Worm (Caenorhabditis elegans): ENCODE results near the gene phf-34.

The phf-34 gene

DNA sequence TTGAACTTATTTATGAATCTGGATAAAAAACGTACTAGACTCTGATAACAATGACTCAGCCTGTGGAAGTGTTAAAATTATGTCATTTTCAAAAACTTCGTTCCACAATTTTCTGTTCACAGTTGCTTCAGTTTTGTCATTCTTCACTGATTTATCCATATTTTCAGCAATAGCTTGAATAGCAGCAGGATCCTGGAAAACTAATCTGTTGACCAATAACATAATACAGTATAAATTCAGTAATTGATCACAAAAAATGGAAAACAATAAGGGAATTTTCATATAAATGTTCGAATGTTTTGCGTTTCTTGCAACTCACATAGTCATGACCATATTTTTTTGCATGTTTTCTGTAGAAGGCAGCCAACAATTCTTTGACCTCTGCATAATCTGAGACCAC is 49.3 kb upstream of the phf-34 start:
- TF ChIP-seq F13H6.1 (tag; optimal IDR thresholded peaks at IDR 0.05) (no peak), eyg-1 (tag; optimal IDR thresholded peaks at IDR 0.05) (no peak), ceh-22 (tag; optimal IDR thresholded peaks at IDR 0.05) (no peak), madf-2 (tag; optimal IDR thresholded peaks at IDR 0.05) (no peak), C38D4.7 (GFP tag; optimal IDR thresholded peaks at IDR 0.05) (no peak), T23F11.4 (GFP tag; optimal IDR thresholded peaks at IDR 0.05) (no peak), pax-1 (tag; optimal IDR thresholded peaks at IDR 0.05) (no peak), dve-1 (tag; optimal IDR thresholded peaks at IDR 0.05) (no peak), nhr-232 (tag; optimal IDR thresholded peaks at IDR 0.05) (no peak), ceh-18 (tag; optimal IDR thresholded peaks at IDR 0.05) (no peak), rnt-1 (tag; optimal IDR thresholded peaks at IDR 0.05) (no peak), dmd-4 (tag; optimal IDR thresholded peaks at IDR 0.05; ENCODE audit: borderline replicate concordance) (no peak), ceh-30 (tag; optimal IDR thresholded peaks at IDR 0.05) (no peak), Y22D7AL.16 (tag; optimal IDR thresholded peaks at IDR 0.05) (no peak), che-1 (tag; optimal IDR thresholded peaks at IDR 0.05) (no peak), ceh-6 (GFP tag; optimal IDR thresholded peaks at IDR 0.05) (no peak), lim-6 (tag; optimal IDR thresholded peaks at IDR 0.05) (no peak), lin-11 (tag; optimal IDR thresholded peaks at IDR 0.05) (no peak), ahr-1 (tag; optimal IDR thresholded peaks at IDR 0.05) (no peak), hlh-13 (GFP tag; optimal IDR thresholded peaks at IDR 0.05) (no peak)

DNA sequence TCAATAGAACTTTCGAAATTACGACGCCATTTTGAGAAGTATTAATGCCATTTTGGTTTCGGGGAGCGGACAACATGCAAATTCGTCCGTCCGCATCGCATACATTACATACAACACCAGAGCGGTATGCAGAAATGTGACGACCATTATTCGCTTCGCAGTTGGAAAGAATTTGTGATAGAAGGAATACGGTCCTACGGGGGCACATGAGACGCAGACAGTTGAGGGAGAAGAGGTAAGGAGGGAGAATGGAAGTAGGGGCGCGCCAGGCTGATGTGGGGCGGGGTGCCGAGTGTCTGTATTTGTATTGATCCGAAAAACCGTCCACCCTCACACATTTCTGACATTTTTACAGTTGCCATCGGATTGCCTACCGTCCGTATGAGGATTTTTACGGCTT is 42.1 kb upstream of the phf-34 start:
- TF ChIP-seq fkh-6 (tag; optimal IDR thresholded peaks at IDR 0.05) (no peak), Y22D7AL.16 (tag; optimal IDR thresholded peaks at IDR 0.05) (no peak), sox-4 (tag; optimal IDR thresholded peaks at IDR 0.05) (no peak), K02D7.2 (tag; optimal IDR thresholded peaks at IDR 0.05) (no peak), hlh-30 (tag; optimal IDR thresholded peaks at IDR 0.05; ENCODE audit: insufficient read depth) (no peak), elt-2 (tag; optimal IDR thresholded peaks at IDR 0.05) (no peak), fax-1 (tag; optimal IDR thresholded peaks at IDR 0.05) (no peak), pat-9 (tag; optimal IDR thresholded peaks at IDR 0.05) (no peak), ceh-18 (tag; optimal IDR thresholded peaks at IDR 0.05) (no peak), T23F11.4 (GFP tag; optimal IDR thresholded peaks at IDR 0.05) (no peak), ceh-6 (GFP tag; optimal IDR thresholded peaks at IDR 0.05) (no peak), tbx-2 (tag; optimal IDR thresholded peaks at IDR 0.05) (no peak), hlh-6 (tag; optimal IDR thresholded peaks at IDR 0.05) (peak; percentile 23), ceh-48 (tag; optimal IDR thresholded peaks at IDR 0.05) (no peak), ref-2 (tag; optimal IDR thresholded peaks at IDR 0.05) (peak; percentile 55), gmeb-2 (tag; optimal IDR thresholded peaks at IDR 0.05) (no peak), odd-2 (tag; optimal IDR thresholded peaks at IDR 0.05) (no peak), ceh-31 (tag; optimal IDR thresholded peaks at IDR 0.05) (peak; percentile 32), ceh-24 (tag; optimal IDR thresholded peaks at IDR 0.05) (no peak), tbx-7 (tag; optimal IDR thresholded peaks at IDR 0.05) (no peak), pqm-1 (tag; optimal IDR thresholded peaks at IDR 0.05) (no peak), pros-1 (tag; optimal IDR thresholded peaks at IDR 0.05) (peak; percentile 19), ceh-45 (GFP tag; IDR thresholded peaks at IDR 0.05) (no peak), F13H6.1 (tag; optimal IDR thresholded peaks at IDR 0.05) (no peak)

- no peak for TF ChIP-seq K09A11.1 (tag; optimal IDR thresholded peaks at IDR 0.05; ENCODE audit: insufficient read depth)
- no peak for TF ChIP-seq hlh-6 (tag; optimal IDR thresholded peaks at IDR 0.05)
- TF ChIP-seq zip-5 (tag; optimal IDR thresholded peaks at IDR 0.05), result no peak
Measured at ce11 chrX:9940524-9940923, 41.2 kb upstream of the phf-34 start.

Measured in whole organism, late embryonic.